Worm (Caenorhabditis elegans) whole organism, mixed stage, embryonic: ENCODE results near the gene agxt-1.

Source experiments
- M03D4.4 ChIP-seq: sonication (generic microtip); optimal IDR thresholded peaks from 2 replicates; lab custom pipeline; 2017; ENCODE audit warnings: mild to moderate bottlenecking, missing genetic modification characterization, missing compliant biosample characterization
- bed-3 ChIP-seq: fragments of 200-800 bp; sonication (Bioruptor generic); optimal IDR thresholded peaks from 3 replicates; lab custom pipeline; 2018; ENCODE audit warnings: mild to moderate bottlenecking, missing genetic modification characterization, moderate library complexity, missing compliant biosample characterization
- ceh-83 ChIP-seq: fragments of 200-800 bp; sonication (Bioruptor generic); optimal IDR thresholded peaks from 2 replicates; lab custom pipeline; 2018; ENCODE audit warnings: mild to moderate bottlenecking, missing genetic modification characterization, missing compliant biosample characterization
- ces-1 ChIP-seq: fragments of 150-350 bp; optimal IDR thresholded peaks from 2 replicates; lab custom pipeline; 2014; ENCODE audit warnings: missing biosample characterization, missing genetic modification reagents, missing genetic modification characterization
- cnd-1 ChIP-seq: fragments of 200-800 bp; sonication (Bioruptor generic); optimal IDR thresholded peaks from 2 replicates; lab custom pipeline; 2018; ENCODE audit warnings: mild to moderate bottlenecking, missing genetic modification characterization, missing compliant biosample characterization
- elt-1 ChIP-seq: sonication (generic microtip); optimal IDR thresholded peaks from 2 replicates; lab custom pipeline; 2017; ENCODE audit warnings: missing genetic modification characterization, mild to moderate bottlenecking, missing compliant biosample characterization, antibody characterized with exemption, moderate library complexity, borderline replicate concordance; ENCODE audit not compliant: insufficient read depth
- elt-3 ChIP-seq: fragments of 150-350 bp; optimal IDR thresholded peaks from 2 replicates; lab custom pipeline; 2014; ENCODE audit warnings: missing biosample characterization, missing genetic modification characterization
- hlh-1 ChIP-seq: fragments of 150-350 bp; optimal IDR thresholded peaks from 2 replicates; lab custom pipeline; 2014; ENCODE audit warnings: missing biosample characterization, missing genetic modification reagents, missing genetic modification characterization
- lsy-2 ChIP-seq: fragments of 150-350 bp; optimal IDR thresholded peaks from 2 replicates; lab custom pipeline; 2014; ENCODE audit warnings: missing biosample characterization, missing genetic modification characterization
- nhr-12 ChIP-seq: fragments of 150-350 bp; optimal IDR thresholded peaks from 2 replicates; lab custom pipeline; 2014; ENCODE audit warnings: missing biosample characterization, missing genetic modification characterization
- nhr-2 ChIP-seq: fragments of 150-350 bp; optimal IDR thresholded peaks from 2 replicates; lab custom pipeline; 2014; ENCODE audit warnings: missing biosample characterization, missing genetic modification characterization
- pha-4 ChIP-seq: fragments of 150-350 bp; optimal IDR thresholded peaks from 2 replicates; lab custom pipeline; 2018; ENCODE audit warnings: missing biosample characterization, missing genetic modification reagents, missing genetic modification characterization
- sem-2 ChIP-seq: fragments of 200-800 bp; sonication (Bioruptor generic); optimal IDR thresholded peaks from 2 replicates; lab custom pipeline; 2018; ENCODE audit warnings: mild to moderate bottlenecking, missing genetic modification characterization, missing compliant biosample characterization
- snpc-4 ChIP-seq: fragments of 150-350 bp; optimal IDR thresholded peaks from 2 replicates; lab custom pipeline; 2014; ENCODE audit warnings: missing biosample characterization, missing genetic modification characterization
- sptf-1 ChIP-seq: sonication (generic microtip); optimal IDR thresholded peaks from 2 replicates; lab custom pipeline; 2017; ENCODE audit warnings: mild to moderate bottlenecking, missing genetic modification characterization, moderate library complexity, missing compliant biosample characterization
- unc-120 ChIP-seq: sonication (generic microtip); optimal IDR thresholded peaks from 2 replicates; lab custom pipeline; 2017; ENCODE audit warnings: missing genetic modification characterization, missing compliant biosample characterization; ENCODE audit not compliant: poor library complexity, severe bottlenecking
- unc-39 ChIP-seq: fragments of 150-350 bp; optimal IDR thresholded peaks from 2 replicates; lab custom pipeline; 2014; ENCODE audit warnings: missing biosample characterization, missing genetic modification characterization
- unc-62 ChIP-seq: fragments of 150-350 bp; optimal IDR thresholded peaks from 2 replicates; lab custom pipeline; 2014; ENCODE audit warnings: missing biosample characterization, missing genetic modification reagents, missing genetic modification characterization
- zip-8 ChIP-seq: fragments of 150-350 bp; optimal IDR thresholded peaks from 2 replicates; lab custom pipeline; 2014; ENCODE audit warnings: missing biosample characterization, missing genetic modification characterization
- ztf-11 ChIP-seq: fragments of 150-350 bp; optimal IDR thresholded peaks from 2 replicates; lab custom pipeline; 2014; ENCODE audit warnings: missing biosample characterization, missing genetic modification characterization

The agxt-1 gene

ce11 chrII:8890017-8890416 is 44.6 kb downstream of the agxt-1 start:
- TF ChIP-seq elt-3, result no peak
- no peak for TF ChIP-seq ces-1 (GFP tag; lab: Kevin White, UChicago)
- TF ChIP-seq nhr-12, result no peak
- TF ChIP-seq unc-120, result no peak
- TF ChIP-seq snpc-4 (tag; lab: Kevin White, UChicago), result no peak
- no peak for TF ChIP-seq unc-39
- no peak for TF ChIP-seq sptf-1 (tag; lab: Kevin White, UChicago)
- TF ChIP-seq ceh-83 (GFP tag; lab: Kevin White, UChicago), result no peak
- TF ChIP-seq M03D4.4 (tag; lab: Kevin White, UChicago), result no peak

DNA sequence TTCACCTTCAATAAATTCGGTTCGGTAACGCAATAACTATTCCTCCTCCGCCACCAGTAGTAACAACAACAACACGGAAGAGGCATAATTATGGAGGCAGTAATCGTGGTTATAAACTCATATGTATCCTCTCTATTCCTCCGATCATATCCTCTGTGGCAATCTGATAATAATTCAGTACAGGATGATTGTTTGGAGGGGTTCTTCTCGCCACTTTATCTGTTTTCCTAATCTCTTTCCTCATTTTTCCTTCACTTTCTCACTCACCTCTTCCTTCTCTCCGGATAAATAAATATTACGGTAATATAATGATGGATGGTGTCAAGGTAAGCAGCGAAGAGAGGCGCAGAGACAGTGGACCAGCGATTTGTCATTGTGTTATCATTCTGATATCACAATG is 45.1 kb downstream of the agxt-1 start:
- peak; percentile 41 for TF ChIP-seq elt-3
- no peak for TF ChIP-seq sptf-1 (tag; lab: Kevin White, UChicago)
- TF ChIP-seq elt-1, result peak; percentile 91
- peak; percentile 57 for TF ChIP-seq unc-62 (GFP tag; lab: Kevin White, UChicago)
- TF ChIP-seq cnd-1 (tag; lab: Kevin White, UChicago), result no peak
- TF ChIP-seq unc-39, result no peak
- TF ChIP-seq, all 35 proteins: peak for 3

DNA sequence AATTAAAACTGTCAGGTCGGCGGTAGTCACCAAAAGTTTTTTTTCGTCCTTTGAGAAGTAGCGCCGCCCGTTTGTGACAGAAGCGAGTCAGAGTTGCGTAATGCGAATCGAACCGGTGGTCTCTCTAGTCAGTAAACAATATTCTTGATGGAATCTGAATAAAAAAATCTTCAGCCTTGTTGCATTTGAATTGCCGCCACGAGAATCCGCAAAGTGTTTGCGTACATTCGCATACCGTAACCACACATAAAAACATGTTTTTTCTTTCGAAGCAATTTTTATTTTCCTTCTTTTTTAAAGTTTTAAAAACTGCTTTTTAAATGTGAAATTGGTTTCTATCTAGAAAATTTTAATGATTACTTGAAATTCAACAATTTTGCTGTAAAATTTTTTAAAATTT is 45.6 kb downstream of the agxt-1 start:
- TF ChIP-seq snpc-4 (tag; lab: Kevin White, UChicago) (no peak), zip-8 (tag; lab: Kevin White, UChicago) (no peak), sptf-1 (tag; lab: Kevin White, UChicago) (no peak), hlh-1 (tag; lab: Kevin White, UChicago) (no peak), lsy-2 (tag; lab: Kevin White, UChicago) (peak; percentile 63), nhr-12 (no peak)

DNA sequence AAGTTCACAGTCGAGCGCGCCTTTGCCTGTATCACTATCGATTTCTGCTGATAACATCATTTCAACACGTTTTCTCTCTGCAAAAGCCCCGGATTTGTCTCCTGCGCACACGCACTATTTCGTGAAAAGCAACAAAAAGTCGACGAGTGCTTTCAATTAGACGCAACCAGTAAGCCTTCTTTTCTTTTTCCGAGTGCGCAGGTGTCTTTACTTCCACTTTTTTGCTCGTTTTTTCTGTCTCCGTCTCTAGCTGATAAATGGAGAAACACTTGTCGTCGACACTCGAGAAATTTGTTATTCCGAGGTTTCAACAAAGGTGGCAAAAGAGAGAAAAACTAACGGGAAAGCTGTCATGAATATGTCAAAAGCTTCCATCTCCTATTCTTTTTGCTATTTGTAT is 46.2 kb downstream of the agxt-1 start:
- TF ChIP-seq hlh-1 (tag; lab: Kevin White, UChicago), result peak; percentile 51
- no peak for TF ChIP-seq snpc-4 (tag; lab: Kevin White, UChicago)
- TF ChIP-seq, all 35 proteins: peak for 1

DNA sequence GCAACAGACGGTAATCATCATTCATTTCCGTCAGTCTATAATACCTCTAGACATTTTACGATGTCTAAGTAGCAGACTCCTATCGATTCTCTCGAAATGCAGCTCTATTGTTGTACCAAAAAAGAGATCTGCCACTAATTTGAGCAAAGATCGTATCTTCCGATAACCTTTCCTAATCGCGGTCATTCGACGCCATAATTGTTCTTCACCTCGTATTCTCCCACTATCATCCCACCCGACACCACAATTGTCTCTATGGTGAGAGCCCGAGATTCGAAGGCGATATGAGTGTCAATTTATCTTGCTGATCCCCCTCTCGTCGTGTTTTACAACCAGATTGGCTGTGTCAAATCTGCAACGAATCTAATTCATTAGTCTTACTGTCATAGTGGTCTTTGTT is 50.0 kb downstream of the agxt-1 start:
- TF ChIP-seq hlh-1 (tag; lab: Kevin White, UChicago), result peak; percentile 6
- TF ChIP-seq sptf-1 (tag; lab: Kevin White, UChicago), result no peak
- TF ChIP-seq nhr-2 (tag; lab: Kevin White, UChicago), result peak; percentile 57
- TF ChIP-seq elt-1, result peak; percentile 90

DNA sequence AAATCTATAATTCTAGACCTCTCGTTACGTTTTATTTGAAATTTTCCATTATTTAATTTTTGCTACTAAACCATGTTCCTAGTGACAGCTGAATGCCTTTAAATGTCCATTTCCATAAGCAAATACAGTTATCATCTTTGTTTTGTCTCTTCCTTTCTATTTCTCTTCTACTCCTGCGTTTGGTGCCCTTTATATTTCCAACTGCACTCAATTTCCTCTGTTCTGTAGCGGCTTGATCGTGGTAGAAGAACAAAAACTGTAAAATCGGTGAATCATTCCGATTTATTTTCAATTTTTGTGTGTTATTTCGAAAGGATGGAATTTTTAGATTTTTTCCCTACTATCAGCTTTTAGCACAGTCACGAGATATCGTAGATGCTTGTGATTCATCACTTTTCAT is 50.5 kb downstream of the agxt-1 start:
- TF ChIP-seq unc-39 (no peak), lsy-2 (tag; lab: Kevin White, UChicago) (no peak), sem-2 (GFP tag; lab: Kevin White, UChicago) (no peak), cnd-1 (tag; lab: Kevin White, UChicago) (no peak), bed-3 (GFP tag; lab: Kevin White, UChicago) (no peak)

- TF ChIP-seq ztf-11 (tag; lab: Kevin White, UChicago) (no peak), zip-8 (tag; lab: Kevin White, UChicago) (no peak)
- TF ChIP-seq, all 35 proteins: peak for 0
Measured at ce11 chrII:8896541-8896940, 51.1 kb downstream of the agxt-1 start, which contains the start of gene lat-1. TSS of gene lat-1 (plus strand) at chrII:8896841.

ce11 chrII:8897244-8897643 is 51.8 kb downstream of the agxt-1 start:
- TF ChIP-seq zip-8 (tag; lab: Kevin White, UChicago), result peak; percentile 49
- TF ChIP-seq cnd-1 (tag; lab: Kevin White, UChicago), result no peak
- TF ChIP-seq pha-4, result no peak
- TF ChIP-seq nhr-2 (tag; lab: Kevin White, UChicago), result peak; percentile 18
